Fruit fly (Drosophila melanogaster) whole organism, embryonic: ENCODE data around the gene Vta1.
A peak's percentile ranks its signal among the peaks of the same experiment; 100 is the strongest.

Source experiments
- Aef1 ChIP-seq: fragments of 200-800 bp; sonication (Bioruptor generic); IDR thresholded peaks from 3 replicates; pipeline ENCODE4 v1.3.6; 2022; ENCODE audit warnings: missing biosample characterization, missing genetic modification characterization
- Asciz ChIP-seq: fragments of 200-800 bp; sonication (Bioruptor generic); optimal IDR thresholded peaks from 2 replicates; lab custom pipeline; 2017; ENCODE audit warnings: missing biosample characterization, mild to moderate bottlenecking, missing genetic modification characterization, missing genetic modification reagents
- Atf-2 ChIP-seq: fragments of 200-800 bp; sonication (Bioruptor generic); optimal IDR thresholded peaks from 2 replicates; lab custom pipeline; 2016; ENCODE audit warnings: missing biosample characterization, missing genetic modification characterization
- CG10543 ChIP-seq: fragments of 200-800 bp; sonication (Bioruptor generic); optimal IDR thresholded peaks from 3 replicates; lab custom pipeline; 2017; ENCODE audit warnings: missing biosample characterization, mild to moderate bottlenecking, missing genetic modification characterization, moderate library complexity
- CG11093 ChIP-seq: fragments of 200-800 bp; sonication (Bioruptor generic); IDR thresholded peaks from 3 replicates; pipeline ENCODE4 v1.3.6; 2022; ENCODE audit warnings: missing biosample characterization, missing genetic modification characterization
- CG12104 ChIP-seq: fragments of 200-800 bp; sonication (Bioruptor generic); optimal IDR thresholded peaks from 3 replicates; lab custom pipeline; 2016; ENCODE audit warnings: missing biosample characterization, missing genetic modification characterization
- CG12391 ChIP-seq: fragments of 200-800 bp; sonication (Bioruptor generic); optimal IDR thresholded peaks from 3 replicates; lab custom pipeline; 2018; ENCODE audit warnings: missing biosample characterization, mild to moderate bottlenecking, missing genetic modification characterization, moderate library complexity
- CG14965 ChIP-seq: fragments of 200-800 bp; sonication (Bioruptor generic); optimal IDR thresholded peaks from 2 replicates; lab custom pipeline; 2016; ENCODE audit warnings: missing biosample characterization, missing genetic modification characterization, borderline replicate concordance
- CG16863 ChIP-seq: fragments of 200-800 bp; sonication (Bioruptor generic); optimal IDR thresholded peaks from 3 replicates; lab custom pipeline; 2016; ENCODE audit warnings: missing biosample characterization, missing genetic modification characterization
- CG18619 ChIP-seq: fragments of 200-800 bp; sonication (Bioruptor generic); optimal IDR thresholded peaks from 3 replicates; lab custom pipeline; 2017; ENCODE audit warnings: missing biosample characterization, mild to moderate bottlenecking, missing genetic modification characterization
- CG2116 ChIP-seq: fragments of 200-800 bp; sonication (Bioruptor generic); optimal IDR thresholded peaks from 3 replicates; lab custom pipeline; 2018; ENCODE audit warnings: missing biosample characterization, mild to moderate bottlenecking, missing genetic modification characterization
- CG2875 ChIP-seq: fragments of 200-800 bp; sonication (Bioruptor generic); optimal IDR thresholded peaks from 2 replicates; lab custom pipeline; 2017; ENCODE audit warnings: missing biosample characterization, mild to moderate bottlenecking, missing genetic modification characterization, missing genetic modification reagents
- CG33557 ChIP-seq: fragments of 200-800 bp; sonication (Bioruptor generic); optimal IDR thresholded peaks from 2 replicates; lab custom pipeline; 2019; ENCODE audit warnings: missing biosample characterization, mild to moderate bottlenecking, missing genetic modification characterization, moderate library complexity
- CG6689 ChIP-seq: fragments of 200-800 bp; sonication (Bioruptor generic); IDR thresholded peaks from 2 replicates; pipeline ENCODE4 v1.3.6; 2022; ENCODE audit warnings: missing biosample characterization, missing genetic modification characterization
- CG8290 ChIP-seq, 3 experiments: fragments of 200-800 bp; sonication (Bioruptor generic); optimal IDR thresholded peaks; 2 replicates each; lab custom pipeline; 2016 to 2019; ENCODE audit warnings: missing biosample characterization in 3 of 3, missing genetic modification characterization in 3 of 3, mild to moderate bottlenecking in 2 of 3, moderate library complexity in 1 of 3
- CG8478 ChIP-seq: fragments of >200 bp; optimal IDR thresholded peaks from 2 replicates; lab custom pipeline; 2018
- CHES-1-like ChIP-seq: fragments of 200-800 bp; sonication (Bioruptor generic); optimal IDR thresholded peaks from 2 replicates; lab custom pipeline; 2016; ENCODE audit warnings: missing biosample characterization, missing genetic modification characterization
- CkIIα-i1 ChIP-seq: fragments of 200-800 bp; sonication (Bioruptor generic); IDR thresholded peaks from 2 replicates; pipeline ENCODE4 v1.3.6; 2022; ENCODE audit warnings: missing biosample characterization, missing genetic modification characterization
- CoRest ChIP-seq: fragments of 200-800 bp; sonication (Bioruptor generic); optimal IDR thresholded peaks from 3 replicates; lab custom pipeline; 2018; ENCODE audit warnings: missing biosample characterization, mild to moderate bottlenecking, missing genetic modification characterization, moderate library complexity
- CrebB ChIP-seq: fragments of 200-800 bp; sonication (Bioruptor generic); optimal IDR thresholded peaks from 3 replicates; lab custom pipeline; 2018; ENCODE audit warnings: missing biosample characterization, mild to moderate bottlenecking, missing genetic modification characterization
- D ChIP-seq, 2 experiments: fragments of 200-800 bp in 1 of 2; fragments of >200 bp in 1 of 2; sonication (Bioruptor generic) in 1 of 2; optimal IDR thresholded peaks; 2 replicates in 1 of 2; 3 replicates in 1 of 2; lab custom pipeline; 2017; ENCODE audit warnings: mild to moderate bottlenecking in 1 of 2, missing biosample characterization in 1 of 2, missing genetic modification characterization in 1 of 2, missing genetic modification reagents in 1 of 2
- Dll ChIP-seq: fragments of 200-800 bp; sonication (Bioruptor generic); IDR thresholded peaks from 4 replicates; pipeline ENCODE4 v1.3.6; 2022; ENCODE audit warnings: missing biosample characterization, missing genetic modification characterization; ENCODE audit not compliant: partially characterized antibody
- Gsc ChIP-seq: fragments of 200-800 bp; sonication (Bioruptor generic); IDR thresholded peaks from 2 replicates; pipeline ENCODE4 v1.3.6; 2022; ENCODE audit warnings: missing biosample characterization, missing genetic modification characterization
- HHEX ChIP-seq: fragments of 200-800 bp; sonication (Bioruptor generic); optimal IDR thresholded peaks from 3 replicates; lab custom pipeline; 2017; ENCODE audit warnings: missing biosample characterization, mild to moderate bottlenecking, missing genetic modification characterization, missing genetic modification reagents
- Nf-YB ChIP-seq: fragments of 200-800 bp; sonication (Bioruptor generic); optimal IDR thresholded peaks from 3 replicates; lab custom pipeline; 2019; ENCODE audit warnings: missing biosample characterization, mild to moderate bottlenecking, missing genetic modification characterization, moderate library complexity
- Sin3A ChIP-seq: fragments of >200 bp; optimal IDR thresholded peaks from 2 replicates; lab custom pipeline; 2018
- Sox102F ChIP-seq: fragments of 200-800 bp; sonication (Bioruptor generic); optimal IDR thresholded peaks from 2 replicates; lab custom pipeline; 2018; ENCODE audit warnings: missing biosample characterization, mild to moderate bottlenecking, missing genetic modification characterization, moderate library complexity
- Trl ChIP-seq, 3 experiments: fragments of >200 bp in 2 of 3; fragments of 200-800 bp in 1 of 3; sonication (Bioruptor generic) in 1 of 3; optimal IDR thresholded peaks; 2 replicates in 1 of 3; 3 replicates in 2 of 3; lab custom pipeline; 2016 to 2017; ENCODE audit warnings: missing biosample characterization in 1 of 3, missing genetic modification characterization in 1 of 3
- Vsx1 ChIP-seq: fragments of 200-800 bp; sonication (Bioruptor generic); optimal IDR thresholded peaks from 2 replicates; lab custom pipeline; 2017; ENCODE audit warnings: missing biosample characterization, mild to moderate bottlenecking, missing genetic modification characterization, missing genetic modification reagents
- Xbp1 ChIP-seq: fragments of 200-800 bp; sonication (Bioruptor generic); optimal IDR thresholded peaks from 3 replicates; lab custom pipeline; 2016; ENCODE audit warnings: missing biosample characterization, mild to moderate bottlenecking, missing genetic modification characterization
- ab ChIP-seq: fragments of 200-800 bp; sonication (Bioruptor generic); optimal IDR thresholded peaks from 2 replicates; lab custom pipeline; 2016; ENCODE audit warnings: missing biosample characterization, missing genetic modification characterization
- ac ChIP-seq: fragments of 200-800 bp; sonication (Bioruptor generic); optimal IDR thresholded peaks from 3 replicates; lab custom pipeline; 2017; ENCODE audit warnings: missing biosample characterization, mild to moderate bottlenecking, missing genetic modification characterization
- bab2 ChIP-seq: fragments of 200-800 bp; sonication (Bioruptor generic); optimal IDR thresholded peaks from 2 replicates; lab custom pipeline; 2016; ENCODE audit warnings: missing biosample characterization, missing genetic modification characterization
- chif ChIP-seq, 2 experiments: fragments of 200-800 bp; sonication (Bioruptor generic); optimal IDR thresholded peaks; 3 replicates each; lab custom pipeline; 2016; ENCODE audit warnings: missing biosample characterization in 2 of 2, missing genetic modification characterization in 2 of 2
- chn ChIP-seq: fragments of 200-800 bp; sonication (Bioruptor generic); optimal IDR thresholded peaks from 2 replicates; lab custom pipeline; 2016; ENCODE audit warnings: missing biosample characterization, missing genetic modification characterization
- da ChIP-seq: fragments of 200-800 bp; sonication (Bioruptor generic); optimal IDR thresholded peaks from 2 replicates; lab custom pipeline; 2016; ENCODE audit warnings: missing biosample characterization, missing genetic modification characterization
- dan ChIP-seq: fragments of 200-800 bp; sonication (Bioruptor generic); IDR thresholded peaks from 2 replicates; pipeline ENCODE4 v1.3.6; 2022; ENCODE audit warnings: missing biosample characterization, missing genetic modification characterization
- ems ChIP-seq: fragments of 200-800 bp; sonication (Bioruptor generic); optimal IDR thresholded peaks from 3 replicates; lab custom pipeline; 2016; ENCODE audit warnings: missing biosample characterization, missing genetic modification characterization
- gcm2 ChIP-seq: fragments of 200-800 bp; sonication (Bioruptor generic); optimal IDR thresholded peaks from 2 replicates; lab custom pipeline; 2016; ENCODE audit warnings: missing biosample characterization, missing genetic modification characterization
- grau ChIP-seq: fragments of 200-800 bp; optimal IDR thresholded peaks from 3 replicates; lab custom pipeline; 2019; ENCODE audit warnings: missing biosample characterization, mild to moderate bottlenecking, missing genetic modification characterization, moderate library complexity
- her ChIP-seq: fragments of 200-800 bp; sonication (Bioruptor generic); optimal IDR thresholded peaks from 2 replicates; lab custom pipeline; 2016; ENCODE audit warnings: missing biosample characterization, missing genetic modification characterization
- ind ChIP-seq: fragments of 200-800 bp; sonication (Bioruptor generic); optimal IDR thresholded peaks from 3 replicates; lab custom pipeline; 2016; ENCODE audit warnings: missing biosample characterization, missing genetic modification characterization
- ken ChIP-seq: fragments of 200-800 bp; sonication (Bioruptor generic); IDR thresholded peaks from 3 replicates; pipeline ENCODE4 v1.3.6; 2022; ENCODE audit warnings: missing biosample characterization, missing genetic modification characterization
- lbe ChIP-seq: fragments of 200-800 bp; sonication (Bioruptor generic); optimal IDR thresholded peaks from 2 replicates; lab custom pipeline; 2016; ENCODE audit warnings: missing biosample characterization, mild to moderate bottlenecking, missing genetic modification characterization
- pb ChIP-seq: fragments of 200-800 bp; sonication (Bioruptor generic); optimal IDR thresholded peaks from 3 replicates; lab custom pipeline; 2016; ENCODE audit warnings: missing biosample characterization, missing genetic modification characterization
- pita ChIP-seq: fragments of 200-800 bp; sonication (Bioruptor generic); optimal IDR thresholded peaks from 2 replicates; lab custom pipeline; 2017; ENCODE audit warnings: missing biosample characterization, mild to moderate bottlenecking, missing genetic modification characterization
- sc ChIP-seq, 3 experiments: fragments of >200 bp in 2 of 3; fragments of 200-800 bp in 1 of 3; sonication (Bioruptor generic) in 1 of 3; optimal IDR thresholded peaks; 2 replicates in 2 of 3; 3 replicates in 1 of 3; lab custom pipeline; 2017; ENCODE audit warnings: mild to moderate bottlenecking in 1 of 3, missing biosample characterization in 1 of 3, missing genetic modification characterization in 1 of 3, missing genetic modification reagents in 1 of 3
- zfh2 ChIP-seq: fragments of 200-800 bp; sonication (Bioruptor generic); optimal IDR thresholded peaks from 2 replicates; lab custom pipeline; 2016; ENCODE audit warnings: missing biosample characterization, missing genetic modification characterization

Gene Vta1

DNA sequence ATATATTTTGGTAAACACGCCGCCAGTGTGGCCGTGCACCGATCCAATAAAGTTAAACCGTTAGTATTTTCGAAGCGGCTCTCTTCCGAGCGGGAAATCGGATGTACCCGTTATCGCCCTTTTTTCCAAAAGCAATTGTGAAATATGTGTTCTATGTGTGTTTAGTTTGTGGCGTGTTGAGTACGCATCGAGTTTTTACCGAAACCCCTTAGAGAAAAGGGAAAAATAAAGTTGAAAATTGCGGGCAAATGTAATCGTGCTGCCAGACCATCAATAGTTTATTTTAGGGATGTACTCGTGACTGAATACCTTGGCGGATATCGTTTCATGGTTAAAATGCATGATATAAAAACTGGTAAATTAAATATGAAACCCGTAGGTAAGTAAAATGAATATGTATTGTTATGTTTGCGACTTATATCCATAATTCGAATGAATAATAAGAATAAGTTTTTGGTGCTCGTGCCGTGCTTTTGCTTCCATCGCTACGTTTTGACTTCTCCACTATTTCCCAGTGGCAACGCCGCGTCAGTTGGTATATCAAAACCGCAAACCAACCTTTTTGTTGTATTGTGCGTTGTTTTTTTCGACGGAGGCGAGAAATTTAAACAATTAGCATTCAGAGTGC is 13.4 kb downstream of the Vta1 start, which contains the start of the genes Mettl2 and Bgb (continued):
- peak; percentile 76 for TF ChIP-seq ken (GFP tag; lab: Robert Waterston, UW)
- TF ChIP-seq CG16863, result peak; percentile 49
- TF ChIP-seq gcm2 (GFP tag; lab: Kevin White, UChicago), result no peak
- TF ChIP-seq ems (GFP tag; lab: Kevin White, UChicago), result peak; percentile 82
- peak; percentile 15 for TF ChIP-seq Nf-YB (GFP tag; lab: Kevin White, UChicago)
- TF ChIP-seq CG6689 (GFP tag; lab: Robert Waterston, UW), result peak; percentile 88
- TF ChIP-seq chn (GFP tag; lab: Kevin White, UChicago), result peak; percentile 78
- TF ChIP-seq Aef1 (GFP tag; lab: Robert Waterston, UW), result peak; percentile 85
- TF ChIP-seq chif (GFP tag; optimal IDR thresholded peaks at IDR 0.05; lab: Kevin White, UChicago), result peak; percentile 70 to 84
- no peak for TF ChIP-seq CG14965 (GFP tag; lab: Kevin White, UChicago)
- TF ChIP-seq D (optimal IDR thresholded peaks at IDR 0.05; lab: Kevin White, UChicago), result no peak
- peak; percentile 46 for TF ChIP-seq D (GFP tag; optimal IDR thresholded peaks at IDR 0.05; lab: Kevin White, UChicago)
- no peak for TF ChIP-seq CG8478
- TF ChIP-seq Vsx1 (GFP tag; lab: Kevin White, UChicago), result no peak
- peak; percentile 95 for TF ChIP-seq Sin3A
- TF ChIP-seq CrebB, result no peak
- peak; percentile 51 for TF ChIP-seq CG12104 (GFP tag; lab: Kevin White, UChicago)
- peak; percentile 56 for TF ChIP-seq CG18619 (GFP tag; lab: Kevin White, UChicago)
- TF ChIP-seq dan (GFP tag; lab: Robert Waterston, UW), result peak; percentile 40; the same call in 1 of the 2 replicates
- TF ChIP-seq da (GFP tag; lab: Kevin White, UChicago), result peak; percentile 61
- TF ChIP-seq CG2875 (GFP tag; lab: Kevin White, UChicago), result no peak
- TF ChIP-seq CkIIα-i1 (GFP tag; lab: Robert Waterston, UW), result no peak
- peak; percentile 91 for TF ChIP-seq zfh2
- TF ChIP-seq ac (GFP tag; lab: Kevin White, UChicago), result no peak
- peak; percentile 64 for TF ChIP-seq Gsc (GFP tag; lab: Robert Waterston, UW)
- TF ChIP-seq grau (tag; lab: Kevin White, UChicago), result peak; percentile 77
- TF ChIP-seq CG33557 (GFP tag; lab: Kevin White, UChicago), result peak; percentile 61
- TF ChIP-seq CG10543 (GFP tag; lab: Kevin White, UChicago), result peak; percentile 51
- peak; percentile 53 for TF ChIP-seq CG2116 (GFP tag; lab: Kevin White, UChicago)
- peak; percentile 46 for TF ChIP-seq her (GFP tag; lab: Kevin White, UChicago)
- peak; percentile 46 for TF ChIP-seq pb (GFP tag; lab: Kevin White, UChicago)
- TF ChIP-seq bab2 (GFP tag; lab: Kevin White, UChicago), result peak; percentile 79
- TF ChIP-seq CG11093 (GFP tag; lab: Robert Waterston, UW), result peak; percentile 49; the same call in 1 of the 3 replicates
- TF ChIP-seq ind (GFP tag; lab: Kevin White, UChicago), result peak; percentile 90
- TF ChIP-seq HHEX, result peak; percentile 32
- TF ChIP-seq CG12391, result peak; percentile 75
- TF ChIP-seq CHES-1-like (GFP tag; lab: Kevin White, UChicago), result peak; percentile 80
- peak; percentile 64 for TF ChIP-seq Atf-2 (GFP tag; lab: Kevin White, UChicago)
- TF ChIP-seq CG8290 (GFP tag; optimal IDR thresholded peaks at IDR 0.05; lab: Kevin White, UChicago), result peak; percentile 57
- TF ChIP-seq CG8290 (tag; optimal IDR thresholded peaks at IDR 0.05; lab: Kevin White, UChicago), result no peak
- peak; percentile 60 for TF ChIP-seq Sox102F (GFP tag; lab: Kevin White, UChicago)
- no peak for TF ChIP-seq Asciz (GFP tag; lab: Kevin White, UChicago)
- TF ChIP-seq lbe (GFP tag; lab: Kevin White, UChicago), result peak; percentile 2
- no peak for TF ChIP-seq sc (optimal IDR thresholded peaks at IDR 0.05; lab: Kevin White, UChicago)
- no peak for TF ChIP-seq sc (GFP tag; optimal IDR thresholded peaks at IDR 0.05; lab: Kevin White, UChicago)
- TF ChIP-seq ab (GFP tag; lab: Kevin White, UChicago), result peak; percentile 49
- TF ChIP-seq Xbp1 (GFP tag; lab: Kevin White, UChicago), result peak; percentile 87
- TF ChIP-seq Dll, result peak; percentile 85
- peak in 1 of 2 experiments; percentile 9 for TF ChIP-seq Trl (optimal IDR thresholded peaks at IDR 0.05; lab: Kevin White, UChicago)
- peak; percentile 83 for TF ChIP-seq Trl (GFP tag; optimal IDR thresholded peaks at IDR 0.05; lab: Kevin White, UChicago)
- peak; percentile 83 for TF ChIP-seq CoRest
- no peak for TF ChIP-seq pita (GFP tag; lab: Kevin White, UChicago)
